Worm (Caenorhabditis elegans) whole organism, L4 larva: ENCODE measurements around the gene ints-11.

Source experiments
- F37D6.2 ChIP-seq: sonication (generic microtip); optimal IDR thresholded peaks from 2 replicates; lab custom pipeline; 2016; ENCODE audit warnings: mild to moderate bottlenecking, missing genetic modification characterization, missing compliant biosample characterization
- Y105C5A.15 ChIP-seq: fragments of 200-800 bp; sonication (Bioruptor generic); IDR thresholded peaks from 2 replicates; pipeline ENCODE4 v1.3.6; 2022; ENCODE audit warnings: missing genetic modification characterization, missing compliant biosample characterization
- Y48G9A.11 ChIP-seq: fragments of 200-800 bp; sonication (Bioruptor generic); IDR thresholded peaks from 2 replicates; pipeline ENCODE4 v1.3.6; 2022; ENCODE audit warnings: missing genetic modification reagents, missing genetic modification characterization, missing compliant biosample characterization
- ZK337.2 ChIP-seq: fragments of 200-800 bp; sonication (Bioruptor generic); IDR thresholded peaks from 2 replicates; pipeline ENCODE4 v1.3.6; 2022; ENCODE audit warnings: missing genetic modification reagents, missing genetic modification characterization, missing compliant biosample characterization
- ZK546.5 ChIP-seq, 2 experiments: sonication (generic microtip); optimal IDR thresholded peaks; 2 replicates each; lab custom pipeline; 2017; ENCODE audit warnings: missing biosample characterization in 2 of 2, missing genetic modification characterization in 2 of 2
- ama-1 ChIP-seq: fragments of 150-350 bp; optimal IDR thresholded peaks from 2 replicates; lab custom pipeline; 2014; ENCODE audit warnings: inconsistent platforms, mixed read lengths
- ceh-28 ChIP-seq: fragments of 150-350 bp; optimal IDR thresholded peaks from 2 replicates; lab custom pipeline; 2014; ENCODE audit warnings: missing biosample characterization, missing genetic modification reagents, missing genetic modification characterization
- ceh-32 ChIP-seq: sonication (generic microtip); optimal IDR thresholded peaks from 2 replicates; lab custom pipeline; 2016; ENCODE audit warnings: mild to moderate bottlenecking, missing genetic modification characterization, missing compliant biosample characterization; ENCODE audit not compliant: poor library complexity
- ceh-62 ChIP-seq: sonication (generic microtip); optimal IDR thresholded peaks from 2 replicates; lab custom pipeline; 2017; ENCODE audit warnings: missing biosample characterization, missing genetic modification characterization
- ceh-82 ChIP-seq: sonication (generic microtip); optimal IDR thresholded peaks from 2 replicates; lab custom pipeline; 2017; ENCODE audit warnings: missing biosample characterization, missing genetic modification characterization
- ces-1 ChIP-seq: fragments of 150-350 bp; sonication (generic microtip); optimal IDR thresholded peaks from 4 replicates; lab custom pipeline; 2014; ENCODE audit warnings: missing biosample characterization, missing genetic modification reagents, missing genetic modification characterization
- dmd-8 ChIP-seq: fragments of 200-800 bp; sonication (Bioruptor generic); IDR thresholded peaks from 2 replicates; pipeline ENCODE4 v1.3.6; 2022; ENCODE audit warnings: missing genetic modification characterization, missing compliant biosample characterization
- dpl-1 ChIP-seq: fragments of 150-350 bp; optimal IDR thresholded peaks from 2 replicates; lab custom pipeline; 2014; ENCODE audit warnings: missing biosample characterization, missing genetic modification reagents, missing genetic modification characterization
- egl-27 ChIP-seq: sonication (generic microtip); optimal IDR thresholded peaks from 3 replicates; lab custom pipeline; 2017; ENCODE audit warnings: missing biosample characterization, missing genetic modification reagents, missing genetic modification characterization
- hif-1 ChIP-seq, 2 experiments: sonication (generic microtip); optimal IDR thresholded peaks; 2 replicates each; lab custom pipeline; 2016 to 2017; ENCODE audit warnings: missing compliant biosample characterization in 2 of 2, missing genetic modification characterization in 2 of 2, missing genetic modification reagents in 2 of 2, missing genotype in 2 of 2, mild to moderate bottlenecking in 1 of 2
- hlh-30 ChIP-seq: sonication (generic microtip); optimal IDR thresholded peaks from 2 replicates; lab custom pipeline; 2017; ENCODE audit warnings: antibody characterized with exemption, mild to moderate bottlenecking, missing genetic modification characterization, missing compliant biosample characterization; ENCODE audit not compliant: insufficient read depth
- jun-1 ChIP-seq: fragments of 150-350 bp; optimal IDR thresholded peaks from 2 replicates; lab custom pipeline; 2014; ENCODE audit warnings: missing biosample characterization, missing genetic modification reagents, missing genetic modification characterization
- lin-1 ChIP-seq: fragments of 200-800 bp; sonication (Bioruptor generic); IDR thresholded peaks from 2 replicates; pipeline ENCODE4 v1.3.6; 2022; ENCODE audit warnings: missing genetic modification reagents, missing genetic modification characterization, missing compliant biosample characterization
- lin-13 ChIP-seq: fragments of 150-350 bp; optimal IDR thresholded peaks from 2 replicates; lab custom pipeline; 2014; ENCODE audit warnings: missing biosample characterization, missing genetic modification reagents, missing genetic modification characterization
- lin-39 ChIP-seq: fragments of 150-350 bp; optimal IDR thresholded peaks from 2 replicates; lab custom pipeline; 2014; ENCODE audit warnings: missing biosample characterization, missing genetic modification reagents, missing genetic modification characterization
- lir-3 ChIP-seq: sonication (generic microtip); optimal IDR thresholded peaks from 2 replicates; lab custom pipeline; 2016; ENCODE audit warnings: mild to moderate bottlenecking, missing genetic modification characterization, missing compliant biosample characterization
- mdl-1 ChIP-seq, 2 experiments: fragments of 150-350 bp in 1 of 2; sonication (generic microtip) in 1 of 2; optimal IDR thresholded peaks; 2 replicates each; lab custom pipeline; 2014 to 2017; ENCODE audit warnings: missing biosample characterization in 2 of 2, missing genetic modification characterization in 2 of 2
- mes-2 ChIP-seq: sonication (generic microtip); optimal IDR thresholded peaks from 2 replicates; lab custom pipeline; 2016; ENCODE audit warnings: missing genotype, mild to moderate bottlenecking, missing genetic modification characterization, missing compliant biosample characterization; ENCODE audit not compliant: poor library complexity, severe bottlenecking
- nhr-102 ChIP-seq: sonication (generic microtip); optimal IDR thresholded peaks from 2 replicates; lab custom pipeline; 2016; ENCODE audit warnings: mild to moderate bottlenecking, missing genetic modification characterization, moderate library complexity, missing compliant biosample characterization
- nhr-111 ChIP-seq: fragments of 200-800 bp; sonication (Bioruptor generic); optimal IDR thresholded peaks from 2 replicates; lab custom pipeline; 2018; ENCODE audit warnings: mild to moderate bottlenecking, missing genetic modification characterization, missing compliant biosample characterization
- nhr-25 ChIP-seq: sonication (generic microtip); optimal IDR thresholded peaks from 2 replicates; lab custom pipeline; 2017; ENCODE audit warnings: missing genetic modification characterization, mild to moderate bottlenecking, missing compliant biosample characterization, antibody characterized with exemption, moderate library complexity, borderline replicate concordance; ENCODE audit not compliant: insufficient read depth
- nhr-41 ChIP-seq: fragments of 200-800 bp; sonication (Bioruptor generic); IDR thresholded peaks from 2 replicates; pipeline ENCODE4 v1.3.6; 2022; ENCODE audit warnings: missing genetic modification reagents, missing genetic modification characterization, missing compliant biosample characterization
- nhr-42 ChIP-seq: fragments of 200-800 bp; sonication (Bioruptor generic); IDR thresholded peaks from 2 replicates; pipeline ENCODE4 v1.3.6; 2022; ENCODE audit warnings: missing genetic modification characterization, missing compliant biosample characterization
- nhr-48 ChIP-seq: sonication (generic microtip); optimal IDR thresholded peaks from 2 replicates; lab custom pipeline; 2016; ENCODE audit warnings: mild to moderate bottlenecking, missing genetic modification characterization, missing compliant biosample characterization
- nhr-6 ChIP-seq: fragments of 150-350 bp; optimal IDR thresholded peaks from 2 replicates; lab custom pipeline; 2014; ENCODE audit warnings: missing biosample characterization, missing genetic modification characterization
- nhr-77 ChIP-seq: fragments of 150-350 bp; optimal IDR thresholded peaks from 2 replicates; lab custom pipeline; 2014; ENCODE audit warnings: missing biosample characterization, missing genetic modification characterization
- pha-4 ChIP-seq, 2 experiments: fragments of 150-350 bp in 1 of 2; fragments of 200-800 bp in 1 of 2; sonication (Bioruptor generic) in 1 of 2; IDR thresholded peaks in 1 of 2; optimal IDR thresholded peaks in 1 of 2; 2 replicates each; pipeline versions ENCODE4 v1.3.6 to Lab custom; 2014 to 2022; ENCODE audit warnings: missing genetic modification characterization in 2 of 2, missing genetic modification reagents in 2 of 2, missing biosample characterization in 1 of 2, missing compliant biosample characterization in 1 of 2
- rbr-2 ChIP-seq: sonication (generic microtip); optimal IDR thresholded peaks from 2 replicates; lab custom pipeline; 2016; ENCODE audit warnings: missing genotype, missing genetic modification characterization, missing compliant biosample characterization
- sdz-12 ChIP-seq: fragments of 200-800 bp; sonication (Bioruptor generic); optimal IDR thresholded peaks from 2 replicates; lab custom pipeline; 2018; ENCODE audit warnings: mild to moderate bottlenecking, missing genetic modification characterization, missing compliant biosample characterization
- set-16 ChIP-seq: fragments of 200-800 bp; sonication (Bioruptor generic); IDR thresholded peaks from 2 replicates; pipeline ENCODE4 v1.3.6; 2022; ENCODE audit warnings: missing genetic modification reagents, missing genetic modification characterization, missing compliant biosample characterization
- snpc-4 ChIP-seq: fragments of 150-350 bp; optimal IDR thresholded peaks from 2 replicates; lab custom pipeline; 2014; ENCODE audit warnings: missing biosample characterization, missing genetic modification characterization
- spr-1 ChIP-seq: sonication (generic microtip); optimal IDR thresholded peaks from 2 replicates; lab custom pipeline; 2016; ENCODE audit warnings: mild to moderate bottlenecking, missing genetic modification characterization, missing compliant biosample characterization
- tag-97 ChIP-seq: fragments of 200-800 bp; sonication (Bioruptor generic); IDR thresholded peaks from 2 replicates; pipeline ENCODE4 v1.3.6; 2022; ENCODE audit warnings: missing genetic modification characterization, missing compliant biosample characterization
- unc-62 ChIP-seq, 3 experiments: fragments of 150-350 bp in 1 of 3; sonication (generic microtip); optimal IDR thresholded peaks in 2 of 3; peaks in 1 of 3; 1 replicate in 1 of 3; 2 replicates in 2 of 3; lab custom pipeline; 2014 to 2017; ENCODE audit warnings: missing biosample characterization in 3 of 3, missing genetic modification characterization in 3 of 3, missing genetic modification reagents in 3 of 3, missing genotype in 1 of 3
- zfp-3 ChIP-seq: fragments of 200-800 bp; sonication (Bioruptor generic); conservative IDR thresholded peaks from 2 replicates; pipeline ENCODE4 v1.3.6; 2022; ENCODE audit warnings: missing genetic modification reagents, missing genetic modification characterization, missing compliant biosample characterization
- zip-2 ChIP-seq: fragments of 150-350 bp; optimal IDR thresholded peaks from 2 replicates; lab custom pipeline; 2014; ENCODE audit warnings: missing biosample characterization, missing genetic modification characterization
- ztf-11 ChIP-seq: fragments of 150-350 bp; optimal IDR thresholded peaks from 2 replicates; lab custom pipeline; 2014; ENCODE audit warnings: missing biosample characterization, missing genetic modification characterization

ints-11 gene

DNA sequence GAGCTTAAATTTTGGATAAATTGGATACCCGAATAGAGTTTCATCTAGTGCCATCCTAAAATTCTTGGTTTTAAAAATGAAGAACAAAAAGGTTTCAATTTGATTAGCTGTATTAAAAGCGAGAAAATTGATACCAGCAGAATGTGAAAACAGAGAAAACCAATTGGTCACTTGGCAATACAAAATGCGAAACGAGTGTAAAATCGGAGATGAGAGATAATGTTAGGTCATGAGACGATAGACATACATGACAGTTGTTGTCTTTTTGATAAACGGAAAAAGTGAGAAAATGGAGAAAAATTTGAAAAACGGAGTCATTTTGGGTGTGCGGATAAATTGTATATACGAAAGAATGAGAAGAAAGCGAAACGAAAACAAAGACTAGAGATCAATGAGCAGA lies 38.3 kb downstream of the ints-11 start, which contains the start of gene sfxn-5 (continued):
- TF ChIP-seq hif-1 (tag; optimal IDR thresholded peaks at IDR 0.05; lab: Kevin White, UChicago): no peak
- TF ChIP-seq Y48G9A.11 (GFP tag; lab: Robert Waterston, UW): no peak

DNA sequence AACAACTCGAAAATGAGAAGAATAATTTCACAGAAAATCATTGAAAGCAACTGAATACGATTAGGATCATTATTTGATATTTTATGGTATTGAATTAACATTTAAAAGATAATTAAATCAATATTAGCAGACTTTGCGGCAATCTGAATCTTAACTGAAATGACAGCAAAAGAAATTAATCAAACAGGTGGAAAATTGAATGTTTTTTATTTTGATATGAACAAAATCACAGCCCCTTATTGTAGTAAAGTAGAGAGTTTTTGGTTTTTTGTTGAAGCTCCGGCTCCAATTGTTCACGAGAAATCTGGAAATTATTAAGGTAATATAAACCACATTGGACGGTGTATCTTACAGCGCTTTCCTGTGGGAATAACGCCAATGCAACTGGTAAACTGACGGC lies 41.2 kb downstream of the ints-11 start, which contains the start of gene sre-2:
sre-2 (minus strand) TSS at position 101 of the 400 bp plus-strand sequence.
- TF ChIP-seq unc-62 (GFP tag; optimal IDR thresholded peaks at IDR 0.05 in 1 of 2; lab: Kevin White, UChicago): no peak
- no peak for TF ChIP-seq unc-62 (tag; optimal IDR thresholded peaks at IDR 0.05; lab: Kevin White, UChicago)
- no peak for TF ChIP-seq pha-4 (GFP tag; IDR thresholded peaks at IDR 0.05; lab: Robert Waterston, UW)
- no peak for TF ChIP-seq pha-4 (tag; optimal IDR thresholded peaks at IDR 0.05; lab: Kevin White, UChicago)
- TF ChIP-seq ztf-11 (tag; lab: Kevin White, UChicago): no peak
- TF ChIP-seq lin-39 (tag; lab: Kevin White, UChicago): no peak
- no peak for TF ChIP-seq zip-2 (tag; lab: Kevin White, UChicago)
- TF ChIP-seq snpc-4 (tag; lab: Kevin White, UChicago): no peak
- no peak for TF ChIP-seq lir-3
- no peak for TF ChIP-seq ZK337.2 (GFP tag; lab: Robert Waterston, UW)
- no peak for TF ChIP-seq mes-2 (tag; lab: Kevin White, UChicago)
- TF ChIP-seq nhr-111 (GFP tag; lab: Kevin White, UChicago): no peak
- no peak for TF ChIP-seq ama-1 (lab: Kevin White, UChicago)
- TF ChIP-seq dmd-8 (GFP tag; lab: Robert Waterston, UW): no peak
- TF ChIP-seq set-16 (GFP tag; lab: Robert Waterston, UW): no peak
- no peak for TF ChIP-seq zfp-3 (GFP tag; lab: Robert Waterston, UW)
- TF ChIP-seq spr-1 (tag; lab: Kevin White, UChicago): no peak
- no peak for TF ChIP-seq nhr-6 (tag; lab: Kevin White, UChicago)

DNA sequence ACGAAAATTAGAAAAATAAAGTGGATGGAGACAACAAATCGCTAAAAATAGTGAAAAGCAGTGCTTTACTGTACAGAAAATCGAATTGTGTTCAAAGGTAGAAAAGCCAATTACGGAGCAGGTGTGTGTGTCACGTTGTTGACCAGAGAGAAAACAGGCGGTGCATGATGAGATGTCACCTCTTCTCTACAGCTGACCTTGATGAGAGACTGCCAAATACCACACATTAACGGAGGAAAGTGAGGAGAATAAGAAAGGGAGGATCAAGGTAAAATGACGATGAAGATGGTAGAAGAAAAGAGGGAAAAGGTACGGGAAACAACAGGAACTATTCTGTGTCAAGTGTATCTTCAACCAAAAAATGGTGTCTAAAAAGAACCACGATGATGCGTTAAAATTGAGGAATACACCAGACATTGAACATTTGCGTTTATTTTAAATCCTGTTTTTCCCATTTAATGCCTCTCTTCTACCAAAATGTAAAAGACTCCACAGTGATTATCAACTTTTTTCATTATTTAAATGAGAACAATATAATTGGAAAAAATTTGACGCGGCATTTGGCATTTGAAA lies 44.0 kb downstream of the ints-11 start:
- no peak for TF ChIP-seq F37D6.2 (tag; lab: Kevin White, UChicago)
- TF ChIP-seq ceh-28 (tag; lab: Kevin White, UChicago): no peak
- TF ChIP-seq ceh-82 (tag; lab: Kevin White, UChicago): no peak
- no peak for TF ChIP-seq nhr-77 (tag; lab: Kevin White, UChicago)
- TF ChIP-seq lin-13 (GFP tag; lab: Kevin White, UChicago): no peak
- no peak for TF ChIP-seq tag-97 (GFP tag; lab: Robert Waterston, UW)
- TF ChIP-seq unc-62 (GFP tag; optimal IDR thresholded peaks at IDR 0.05 in 1 of 2; lab: Kevin White, UChicago): peak in 1 of 2 experiments; percentile 83
- no peak for TF ChIP-seq unc-62 (tag; optimal IDR thresholded peaks at IDR 0.05; lab: Kevin White, UChicago)
- TF ChIP-seq rbr-2 (tag; lab: Kevin White, UChicago): no peak
- peak; percentile 59 for TF ChIP-seq nhr-25 (tag; lab: Kevin White, UChicago)
- TF ChIP-seq jun-1 (tag; lab: Kevin White, UChicago): no peak
- TF ChIP-seq ceh-32 (tag; lab: Kevin White, UChicago): no peak
- TF ChIP-seq hlh-30 (tag; lab: Kevin White, UChicago): peak; percentile 43
- no peak for TF ChIP-seq ZK546.5 (tag; optimal IDR thresholded peaks at IDR 0.05; lab: Kevin White, UChicago)
- no peak for TF ChIP-seq ces-1

DNA sequence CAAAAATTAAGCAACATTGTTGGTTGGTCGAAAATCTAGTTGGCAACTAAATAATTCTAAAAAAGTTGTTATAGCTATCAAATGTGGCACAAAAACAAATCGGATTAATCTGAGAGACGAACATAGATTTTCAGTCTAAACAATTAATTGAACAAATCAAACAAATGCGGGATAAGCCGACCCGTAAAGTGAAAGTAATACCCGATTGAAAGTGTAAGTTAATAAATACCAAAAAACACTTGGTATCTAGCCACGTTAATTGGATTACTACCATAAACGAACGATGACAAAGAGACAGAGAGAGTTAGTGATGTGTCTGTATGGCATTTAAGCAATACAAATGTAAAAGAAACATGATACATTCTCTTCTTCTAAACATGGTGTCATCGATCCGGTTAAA lies 49.4 kb downstream of the ints-11 start:
- TF ChIP-seq egl-27 (tag; lab: Kevin White, UChicago): no peak
- TF ChIP-seq mdl-1 (tag; optimal IDR thresholded peaks at IDR 0.05; lab: Kevin White, UChicago): no peak
- no peak for TF ChIP-seq nhr-41 (GFP tag; lab: Robert Waterston, UW)
- TF ChIP-seq nhr-111 (GFP tag; lab: Kevin White, UChicago): no peak
- TF ChIP-seq dpl-1: no peak
- no peak for TF ChIP-seq ztf-11 (tag; lab: Kevin White, UChicago)
- no peak for TF ChIP-seq ceh-62 (tag; lab: Kevin White, UChicago)
- no peak for TF ChIP-seq nhr-102 (tag; lab: Kevin White, UChicago)
- no peak for TF ChIP-seq nhr-48 (tag; lab: Kevin White, UChicago)
- TF ChIP-seq ZK546.5 (tag; optimal IDR thresholded peaks at IDR 0.05; lab: Kevin White, UChicago): no peak
- TF ChIP-seq sdz-12 (GFP tag; lab: Kevin White, UChicago): no peak
- no peak for TF ChIP-seq Y48G9A.11 (GFP tag; lab: Robert Waterston, UW)
- TF ChIP-seq nhr-42 (GFP tag; lab: Robert Waterston, UW): no peak
- no peak for TF ChIP-seq lin-1 (GFP tag; lab: Robert Waterston, UW)
- no peak for TF ChIP-seq Y105C5A.15 (GFP tag; lab: Robert Waterston, UW)
- TF ChIP-seq mes-2 (tag; lab: Kevin White, UChicago): no peak
